Fruit fly (Drosophila melanogaster) whole organism, prepupa: ENCODE results near the gene CG15529.

ENCODE experiments used
- Blimp-1 ChIP-seq: fragments of 200-800 bp; sonication (Bioruptor generic); optimal IDR thresholded peaks from 3 replicates; lab custom pipeline; 2017; ENCODE audit warnings: missing biosample characterization, missing genetic modification characterization, mild to moderate bottlenecking, moderate library complexity, missing genetic modification reagents
- CG10631 ChIP-seq: fragments of 200-800 bp; sonication (Bioruptor generic); optimal IDR thresholded peaks from 2 replicates; lab custom pipeline; 2016; ENCODE audit warnings: missing biosample characterization, missing genetic modification characterization
- CG10669 ChIP-seq: fragments of 200-800 bp; sonication (Bioruptor generic); optimal IDR thresholded peaks from 3 replicates; lab custom pipeline; 2018; ENCODE audit warnings: missing biosample characterization, mild to moderate bottlenecking, missing genetic modification characterization, moderate library complexity
- CG11294 ChIP-seq: fragments of 200-800 bp; sonication (Bioruptor generic); IDR thresholded peaks from 2 replicates; pipeline ENCODE4 v1.3.6; 2022; ENCODE audit warnings: missing biosample characterization, missing genetic modification characterization
- CG11762 ChIP-seq: fragments of 200-800 bp; sonication (Bioruptor generic); optimal IDR thresholded peaks from 3 replicates; lab custom pipeline; 2016; ENCODE audit warnings: missing biosample characterization, missing genetic modification characterization; ENCODE audit not compliant: insufficient read depth
- CG15336 ChIP-seq: fragments of 200-800 bp; sonication (Bioruptor generic); IDR thresholded peaks from 2 replicates; pipeline ENCODE4 v1.3.6; 2022; ENCODE audit warnings: missing biosample characterization, missing genetic modification characterization
- CG1621 ChIP-seq: fragments of 200-800 bp; sonication (Bioruptor generic); optimal IDR thresholded peaks from 3 replicates; lab custom pipeline; 2018; ENCODE audit warnings: missing biosample characterization, mild to moderate bottlenecking, missing genetic modification characterization
- CG31627 ChIP-seq: fragments of 200-800 bp; sonication (Bioruptor generic); optimal IDR thresholded peaks from 3 replicates; lab custom pipeline; 2016; ENCODE audit warnings: missing biosample characterization, missing genetic modification characterization
- CG32006 ChIP-seq: fragments of 200-800 bp; sonication (Bioruptor generic); optimal IDR thresholded peaks from 3 replicates; lab custom pipeline; 2017; ENCODE audit warnings: missing biosample characterization, mild to moderate bottlenecking, missing genetic modification characterization
- CG34406 ChIP-seq: fragments of 200-800 bp; sonication (Bioruptor generic); optimal IDR thresholded peaks from 3 replicates; lab custom pipeline; 2016; ENCODE audit warnings: missing biosample characterization, missing genetic modification characterization
- CG3919 ChIP-seq: fragments of 200-800 bp; sonication (Bioruptor generic); optimal IDR thresholded peaks from 3 replicates; lab custom pipeline; 2016; ENCODE audit warnings: missing biosample characterization, missing genetic modification characterization
- CG4318 ChIP-seq: fragments of 200-800 bp; sonication (Bioruptor generic); optimal IDR thresholded peaks from 3 replicates; lab custom pipeline; 2017; ENCODE audit warnings: missing biosample characterization, mild to moderate bottlenecking, missing genetic modification characterization
- CG6163 ChIP-seq: fragments of 200-800 bp; sonication (Bioruptor generic); IDR thresholded peaks from 3 replicates; pipeline ENCODE4 v1.3.6; 2022; ENCODE audit warnings: missing biosample characterization, missing genetic modification characterization
- CG6854 ChIP-seq: fragments of 200-800 bp; sonication (Bioruptor generic); optimal IDR thresholded peaks from 2 replicates; lab custom pipeline; 2017; ENCODE audit warnings: missing biosample characterization, mild to moderate bottlenecking, missing genetic modification characterization
- CG8119 ChIP-seq: fragments of 200-800 bp; sonication (Bioruptor generic); IDR thresholded peaks from 3 replicates; pipeline ENCODE4 v1.3.6; 2022; ENCODE audit warnings: missing biosample characterization, missing genetic modification characterization
- CG8319 ChIP-seq: fragments of 200-800 bp; sonication (Bioruptor generic); optimal IDR thresholded peaks from 3 replicates; lab custom pipeline; 2016; ENCODE audit warnings: missing biosample characterization, missing genetic modification characterization
- Eip93F ChIP-seq: fragments of 200-800 bp; sonication (Bioruptor generic); optimal IDR thresholded peaks from 2 replicates; lab custom pipeline; 2016; ENCODE audit warnings: missing biosample characterization, mild to moderate bottlenecking, missing genetic modification characterization
- Ets96B ChIP-seq: fragments of 200-800 bp; optimal IDR thresholded peaks from 2 replicates; lab custom pipeline; 2019; ENCODE audit warnings: missing biosample characterization, mild to moderate bottlenecking, missing genetic modification characterization, moderate library complexity
- Gug ChIP-seq: fragments of 200-800 bp; sonication (Bioruptor generic); IDR thresholded peaks from 2 replicates; pipeline ENCODE4 v1.3.6; 2022; ENCODE audit warnings: missing biosample characterization, missing genetic modification characterization
- Hr39 ChIP-seq: fragments of 200-800 bp; sonication (Bioruptor generic); optimal IDR thresholded peaks from 2 replicates; lab custom pipeline; 2016; ENCODE audit warnings: missing biosample characterization, missing genetic modification characterization
- Hr4 ChIP-seq: fragments of 200-800 bp; sonication (Bioruptor generic); optimal IDR thresholded peaks from 3 replicates; lab custom pipeline; 2016; ENCODE audit warnings: missing biosample characterization, missing genetic modification characterization
- Lpt ChIP-seq: fragments of 200-800 bp; sonication (Bioruptor generic); optimal IDR thresholded peaks from 3 replicates; lab custom pipeline; 2016; ENCODE audit warnings: missing biosample characterization, missing genetic modification characterization
- OdsH ChIP-seq: fragments of 200-800 bp; sonication (Bioruptor generic); optimal IDR thresholded peaks from 3 replicates; lab custom pipeline; 2016; ENCODE audit warnings: missing biosample characterization, missing genetic modification characterization
- Smox ChIP-seq: fragments of 200-800 bp; sonication (Bioruptor generic); optimal IDR thresholded peaks from 3 replicates; lab custom pipeline; 2016; ENCODE audit warnings: missing biosample characterization, missing genetic modification characterization
- Sox14 ChIP-seq: fragments of 200-800 bp; sonication (Bioruptor generic); optimal IDR thresholded peaks from 3 replicates; lab custom pipeline; 2016; ENCODE audit warnings: missing biosample characterization, missing genetic modification characterization
- acj6 ChIP-seq: fragments of 200-800 bp; sonication (Bioruptor generic); optimal IDR thresholded peaks from 3 replicates; lab custom pipeline; 2016; ENCODE audit warnings: missing biosample characterization, missing genetic modification characterization
- cyc ChIP-seq: fragments of 200-800 bp; sonication (Bioruptor generic); optimal IDR thresholded peaks from 3 replicates; lab custom pipeline; 2016; ENCODE audit warnings: missing biosample characterization, missing genetic modification characterization
- dac ChIP-seq: fragments of 200-800 bp; sonication (Bioruptor generic); optimal IDR thresholded peaks from 2 replicates; lab custom pipeline; 2017; ENCODE audit warnings: missing biosample characterization, mild to moderate bottlenecking, missing genetic modification characterization
- dsx ChIP-seq: fragments of 200-800 bp; optimal IDR thresholded peaks from 3 replicates; lab custom pipeline; 2019; ENCODE audit warnings: missing biosample characterization, mild to moderate bottlenecking, missing genetic modification characterization, moderate library complexity; ENCODE audit not compliant: poor library complexity, severe bottlenecking
- fd85E ChIP-seq: fragments of 200-800 bp; sonication (Bioruptor generic); optimal IDR thresholded peaks from 3 replicates; lab custom pipeline; 2016; ENCODE audit warnings: missing biosample characterization, missing genetic modification characterization
- fkh ChIP-seq: fragments of 200-800 bp; sonication (Bioruptor generic); optimal IDR thresholded peaks from 3 replicates; lab custom pipeline; 2017; ENCODE audit warnings: missing biosample characterization, mild to moderate bottlenecking, missing genetic modification characterization, moderate library complexity
- lz ChIP-seq: fragments of 200-800 bp; sonication (Bioruptor generic); optimal IDR thresholded peaks from 3 replicates; lab custom pipeline; 2016; ENCODE audit warnings: missing biosample characterization, missing genetic modification characterization
- pdm3 ChIP-seq: fragments of 200-800 bp; sonication (Bioruptor generic); optimal IDR thresholded peaks from 3 replicates; lab custom pipeline; 2016; ENCODE audit warnings: missing biosample characterization, missing genetic modification characterization
- salr ChIP-seq, 2 experiments: fragments of 200-800 bp; sonication (Bioruptor generic); optimal IDR thresholded peaks; 3 replicates each; lab custom pipeline; 2016 to 2018; ENCODE audit warnings: missing biosample characterization in 2 of 2, missing genetic modification characterization in 2 of 2, mild to moderate bottlenecking in 1 of 2
- ss ChIP-seq, 2 experiments: fragments of 200-800 bp; sonication (Bioruptor generic); optimal IDR thresholded peaks; 2 replicates in 1 of 2; 3 replicates in 1 of 2; lab custom pipeline; 2017 to 2018; ENCODE audit warnings: mild to moderate bottlenecking in 2 of 2, missing biosample characterization in 2 of 2, missing genetic modification characterization in 2 of 2, moderate library complexity in 1 of 2
- svp ChIP-seq: fragments of 200-800 bp; sonication (Bioruptor generic); peaks from one replicate; lab custom pipeline; 2016; ENCODE audit warnings: missing biosample characterization, missing genetic modification characterization
- topi ChIP-seq: fragments of 200-800 bp; sonication (Bioruptor generic); optimal IDR thresholded peaks from 3 replicates; lab custom pipeline; 2016; ENCODE audit warnings: missing biosample characterization, missing genetic modification characterization
- vri ChIP-seq: fragments of 200-800 bp; sonication (Bioruptor generic); optimal IDR thresholded peaks from 3 replicates; lab custom pipeline; 2016; ENCODE audit warnings: missing biosample characterization, mild to moderate bottlenecking, missing genetic modification characterization

CG15529 gene

dm6 chr3R:30134063-30135047 is 17.5 kb upstream of the CG15529 start, which contains the start of gene Tpi (continued):
- TF ChIP-seq dsx (no peak), Smox (GFP tag; lab: Kevin White, UChicago) (peak; percentile 66), fkh (no peak), Ets96B (tag; lab: Kevin White, UChicago) (no peak), CG15336 (GFP tag; lab: Robert Waterston, UW) (peak; percentile 81), salr (GFP tag; optimal IDR thresholded peaks at IDR 0.05; lab: Kevin White, UChicago) (no peak), OdsH (GFP tag; lab: Kevin White, UChicago) (peak; percentile 73), CG10631 (GFP tag; lab: Kevin White, UChicago) (peak; percentile 62), CG10669 (GFP tag; lab: Kevin White, UChicago) (no peak), acj6 (GFP tag; lab: Kevin White, UChicago) (peak; percentile 69), svp (peak; percentile 93), CG32006 (GFP tag; lab: Kevin White, UChicago) (peak; percentile 73), pdm3 (peak; percentile 78), dac (GFP tag; lab: Kevin White, UChicago) (no peak), lz (peak; percentile 65), vri (peak; percentile 53), CG11762 (GFP tag; lab: Kevin White, UChicago) (no peak), cyc (GFP tag; lab: Kevin White, UChicago) (no peak), CG3919 (no peak), Hr39 (peak; percentile 69), CG6163 (GFP tag; lab: Robert Waterston, UW) (peak; percentile 66), CG31627 (GFP tag; lab: Kevin White, UChicago) (peak; percentile 59), CG1621 (tag; lab: Kevin White, UChicago) (peak; percentile 72), CG11294 (GFP tag; lab: Robert Waterston, UW) (no peak), topi (GFP tag; lab: Kevin White, UChicago) (peak; percentile 43), CG8319 (GFP tag; lab: Kevin White, UChicago) (peak; percentile 19), Blimp-1 (GFP tag; lab: Kevin White, UChicago) (no peak), Sox14 (peak; percentile 69), Eip93F (no peak), CG6854 (GFP tag; lab: Kevin White, UChicago) (no peak), CG8119 (GFP tag; lab: Robert Waterston, UW) (peak; percentile 63), CG34406 (GFP tag; lab: Kevin White, UChicago) (peak; percentile 55), Gug (no peak), Lpt (GFP tag; lab: Kevin White, UChicago) (no peak), CG4318 (GFP tag; lab: Kevin White, UChicago) (no peak), fd85E (GFP tag; lab: Kevin White, UChicago) (no peak), ss (GFP tag; optimal IDR thresholded peaks at IDR 0.05; lab: Kevin White, UChicago) (no peak), Hr4 (GFP tag; lab: Kevin White, UChicago) (peak; percentile 86)
- TF ChIP-seq, all 60 proteins: peak for 33

- no peak for TF ChIP-seq dac (GFP tag; lab: Kevin White, UChicago)
- TF ChIP-seq CG8319 (GFP tag; lab: Kevin White, UChicago): no peak
- TF ChIP-seq CG32006 (GFP tag; lab: Kevin White, UChicago): no peak
These were observed 2.4 kb upstream of the CG15529 start, which contains the start of gene AdoR for dm6 chr3R:30149506-30149905. TSS of gene AdoR (minus strand) at chr3R:30149606.
